Worm (Caenorhabditis elegans) whole organism, late embryonic: ENCODE measurements around the gene F28C6.10.

Experiments
- C08G9.2 ChIP-seq: sonication (generic microtip); optimal IDR thresholded peaks from 2 replicates; lab custom pipeline; 2016; ENCODE audit warnings: mild to moderate bottlenecking, missing genetic modification characterization, moderate library complexity, missing compliant biosample characterization
- C38D4.7 ChIP-seq: fragments of 200-800 bp; sonication (Bioruptor generic); optimal IDR thresholded peaks from 2 replicates; lab custom pipeline; 2018; ENCODE audit warnings: mild to moderate bottlenecking, missing genetic modification characterization, moderate library complexity, missing compliant biosample characterization
- K02D7.2 ChIP-seq: sonication (generic microtip); optimal IDR thresholded peaks from 2 replicates; lab custom pipeline; 2017; ENCODE audit warnings: mild to moderate bottlenecking, missing genetic modification characterization, missing compliant biosample characterization
- K09A11.1 ChIP-seq: sonication (generic microtip); optimal IDR thresholded peaks from 2 replicates; lab custom pipeline; 2017; ENCODE audit warnings: antibody characterized with exemption, mild to moderate bottlenecking, missing genetic modification characterization, missing compliant biosample characterization; ENCODE audit not compliant: insufficient read depth
- Y22D7AL.16 ChIP-seq: sonication (generic microtip); optimal IDR thresholded peaks from 2 replicates; lab custom pipeline; 2016; ENCODE audit warnings: missing genetic modification characterization, missing compliant biosample characterization
- ahr-1 ChIP-seq: sonication (generic microtip); optimal IDR thresholded peaks from 2 replicates; lab custom pipeline; 2016; ENCODE audit warnings: missing genetic modification characterization, missing compliant biosample characterization
- ceh-14 ChIP-seq: sonication (generic microtip); optimal IDR thresholded peaks from 2 replicates; lab custom pipeline; 2016; ENCODE audit warnings: missing genotype, missing genetic modification characterization, missing compliant biosample characterization
- ceh-2 ChIP-seq: sonication (generic microtip); optimal IDR thresholded peaks from 2 replicates; lab custom pipeline; 2016; ENCODE audit warnings: missing genotype, missing genetic modification characterization, missing compliant biosample characterization
- ceh-30 ChIP-seq: fragments of 150-350 bp; optimal IDR thresholded peaks from 2 replicates; lab custom pipeline; 2014; ENCODE audit warnings: missing biosample characterization, missing genetic modification characterization
- ceh-31 ChIP-seq: sonication (generic microtip); optimal IDR thresholded peaks from 2 replicates; lab custom pipeline; 2016; ENCODE audit warnings: missing genetic modification characterization, missing compliant biosample characterization
- ceh-34 ChIP-seq: sonication (generic microtip); optimal IDR thresholded peaks from 2 replicates; lab custom pipeline; 2016; ENCODE audit warnings: mild to moderate bottlenecking, missing genetic modification characterization, missing compliant biosample characterization
- ceh-45 ChIP-seq: fragments of 200-800 bp; sonication (Bioruptor generic); IDR thresholded peaks from 2 replicates; pipeline ENCODE4 v1.3.6; 2022; ENCODE audit warnings: missing genetic modification reagents, missing genetic modification characterization, missing compliant biosample characterization
- ceh-48 ChIP-seq: sonication (generic microtip); optimal IDR thresholded peaks from 2 replicates; lab custom pipeline; 2016; ENCODE audit warnings: missing genetic modification characterization, inconsistent platforms, missing compliant biosample characterization
- che-1 ChIP-seq: sonication (generic microtip); optimal IDR thresholded peaks from 2 replicates; lab custom pipeline; 2016; ENCODE audit warnings: mild to moderate bottlenecking, missing genetic modification characterization, missing compliant biosample characterization
- dmd-4 ChIP-seq: sonication (generic microtip); optimal IDR thresholded peaks from 2 replicates; lab custom pipeline; 2016; ENCODE audit warnings: borderline replicate concordance, missing genetic modification characterization, missing compliant biosample characterization
- elt-2 ChIP-seq: sonication (generic microtip); optimal IDR thresholded peaks from 2 replicates; lab custom pipeline; 2016; ENCODE audit warnings: missing genetic modification reagents, missing genetic modification characterization, missing compliant biosample characterization
- ets-4 ChIP-seq: sonication (generic microtip); optimal IDR thresholded peaks from 2 replicates; lab custom pipeline; 2016; ENCODE audit warnings: missing genetic modification characterization, missing compliant biosample characterization
- eyg-1 ChIP-seq: sonication (generic microtip); optimal IDR thresholded peaks from 2 replicates; lab custom pipeline; 2016; ENCODE audit warnings: missing genotype, missing genetic modification characterization, missing compliant biosample characterization
- fkh-10 ChIP-seq: fragments of 150-350 bp; optimal IDR thresholded peaks from 2 replicates; lab custom pipeline; 2014; ENCODE audit warnings: missing biosample characterization, missing genetic modification reagents, missing genetic modification characterization
- fkh-6 ChIP-seq: sonication (generic microtip); optimal IDR thresholded peaks from 2 replicates; lab custom pipeline; 2016; ENCODE audit warnings: missing genetic modification characterization, missing compliant biosample characterization
- gmeb-2 ChIP-seq: sonication (generic microtip); optimal IDR thresholded peaks from 2 replicates; lab custom pipeline; 2016; ENCODE audit warnings: missing genetic modification characterization, inconsistent platforms, missing compliant biosample characterization
- hlh-6 ChIP-seq: sonication (generic microtip); optimal IDR thresholded peaks from 2 replicates; lab custom pipeline; 2016; ENCODE audit warnings: missing genotype, missing genetic modification characterization, missing compliant biosample characterization
- hlh-8 ChIP-seq: sonication (generic microtip); optimal IDR thresholded peaks from 2 replicates; lab custom pipeline; 2016; ENCODE audit warnings: missing genotype, missing genetic modification characterization, missing compliant biosample characterization
- lim-6 ChIP-seq: sonication (generic microtip); optimal IDR thresholded peaks from 2 replicates; lab custom pipeline; 2016; ENCODE audit warnings: missing genetic modification characterization, missing compliant biosample characterization
- nhr-11 ChIP-seq: fragments of 150-350 bp; optimal IDR thresholded peaks from 2 replicates; lab custom pipeline; 2014; ENCODE audit warnings: missing biosample characterization, missing genetic modification characterization
- npax-4 ChIP-seq: sonication (generic microtip); optimal IDR thresholded peaks from 2 replicates; lab custom pipeline; 2016; ENCODE audit warnings: missing genetic modification characterization, missing compliant biosample characterization
- odd-2 ChIP-seq: sonication (generic microtip); optimal IDR thresholded peaks from 2 replicates; lab custom pipeline; 2017; ENCODE audit warnings: antibody characterized with exemption, mild to moderate bottlenecking, missing genetic modification characterization, missing compliant biosample characterization
- pag-3 ChIP-seq: sonication (generic microtip); optimal IDR thresholded peaks from 2 replicates; lab custom pipeline; 2016; ENCODE audit warnings: missing compliant biosample characterization, missing genetic modification characterization, borderline replicate concordance
- pha-2 ChIP-seq: sonication (generic microtip); optimal IDR thresholded peaks from 2 replicates; lab custom pipeline; 2017; ENCODE audit warnings: mild to moderate bottlenecking, missing genetic modification characterization, missing compliant biosample characterization
- pha-4 ChIP-seq: fragments of 150-350 bp; optimal IDR thresholded peaks from 2 replicates; lab custom pipeline; 2018; ENCODE audit warnings: missing biosample characterization, missing genetic modification reagents, missing genetic modification characterization
- rnt-1 ChIP-seq: sonication (generic microtip); optimal IDR thresholded peaks from 2 replicates; lab custom pipeline; 2016; ENCODE audit warnings: missing genetic modification characterization, missing compliant biosample characterization
- sdc-2 ChIP-seq: sonication (generic microtip); optimal IDR thresholded peaks from 2 replicates; lab custom pipeline; 2016; ENCODE audit warnings: missing genotype, missing genetic modification characterization, missing compliant biosample characterization
- sox-2 ChIP-seq: fragments of 200-800 bp; sonication (Bioruptor generic); IDR thresholded peaks from 2 replicates; pipeline ENCODE4 v1.3.6; 2022; ENCODE audit warnings: missing genetic modification reagents, missing genetic modification characterization, missing compliant biosample characterization
- tbx-7 ChIP-seq: sonication (generic microtip); optimal IDR thresholded peaks from 2 replicates; lab custom pipeline; 2016; ENCODE audit warnings: missing genotype, missing genetic modification characterization, missing compliant biosample characterization
- unc-3 ChIP-seq, 2 experiments: fragments of 200-800 bp in 1 of 2; sonication (Bioruptor generic) in 1 of 2; sonication (generic microtip) in 1 of 2; conservative IDR thresholded peaks in 1 of 2; optimal IDR thresholded peaks in 1 of 2; 2 replicates each; pipeline versions ENCODE4 v1.3.6 to Lab custom; 2016 to 2022; ENCODE audit warnings: missing compliant biosample characterization in 2 of 2, missing genetic modification characterization in 2 of 2, missing genetic modification reagents in 1 of 2
- unc-55 ChIP-seq: sonication (generic microtip); optimal IDR thresholded peaks from 2 replicates; lab custom pipeline; 2017; ENCODE audit warnings: missing biosample characterization, missing genetic modification reagents, missing genetic modification characterization
- unc-86 ChIP-seq: sonication (generic microtip); optimal IDR thresholded peaks from 2 replicates; lab custom pipeline; 2016; ENCODE audit warnings: missing genetic modification characterization, missing compliant biosample characterization
- zip-5 ChIP-seq: sonication (generic microtip); optimal IDR thresholded peaks from 2 replicates; lab custom pipeline; 2016; ENCODE audit warnings: missing genetic modification characterization, missing compliant biosample characterization
- ztf-16 ChIP-seq: sonication (generic microtip); optimal IDR thresholded peaks from 2 replicates; lab custom pipeline; 2017; ENCODE audit warnings: missing genetic modification characterization, missing compliant biosample characterization

F28C6.10 gene

DNA sequence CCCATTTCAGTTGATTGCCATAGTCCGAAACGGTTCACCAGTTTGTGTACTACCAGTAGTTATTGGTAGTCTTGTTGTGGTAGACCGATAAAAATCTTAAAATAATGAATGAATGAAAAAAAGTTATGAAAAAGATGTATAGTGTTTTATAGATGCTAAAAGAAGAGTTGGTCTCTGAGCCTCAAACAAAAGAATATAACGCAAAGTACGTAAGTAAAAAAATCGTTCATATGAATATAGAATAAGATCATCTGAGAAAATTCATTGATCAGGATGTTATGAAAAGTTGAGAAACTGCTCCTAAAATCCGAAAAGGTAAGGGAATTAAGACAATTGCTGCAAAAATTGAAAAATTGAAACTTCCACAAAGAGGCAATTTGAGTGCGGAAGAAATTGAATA, 9.8 kb downstream of the F28C6.10 start, which contains the start of gene chhy-1:
Gene chhy-1, minus strand, starts transcription at position 101 of the 400 bp plus-strand sequence.
- TF ChIP-seq npax-4 (no peak), pha-4 (tag; lab: Kevin White, UChicago) (no peak), dmd-4 (tag; lab: Kevin White, UChicago) (no peak), ztf-16 (tag; lab: Kevin White, UChicago) (no peak), sdc-2 (tag; lab: Kevin White, UChicago) (no peak), C38D4.7 (no peak), zip-5 (no peak), Y22D7AL.16 (no peak), hlh-8 (no peak), C08G9.2 (tag; lab: Kevin White, UChicago) (no peak), unc-3 (GFP tag; conservative IDR thresholded peaks at IDR 0.05; lab: Robert Waterston, UW) (no peak), unc-3 (tag; optimal IDR thresholded peaks at IDR 0.05; lab: Kevin White, UChicago) (no peak)
- TF ChIP-seq, all 69 proteins: peak for 0

- TF ChIP-seq ceh-14 (tag; lab: Kevin White, UChicago) (no peak), ceh-45 (GFP tag; lab: Robert Waterston, UW) (no peak), ceh-31 (tag; lab: Kevin White, UChicago) (no peak), ahr-1 (tag; lab: Kevin White, UChicago) (no peak), dmd-4 (tag; lab: Kevin White, UChicago) (no peak), pha-2 (no peak), hlh-8 (no peak), ceh-34 (tag; lab: Kevin White, UChicago) (no peak), tbx-7 (tag; lab: Kevin White, UChicago) (no peak), eyg-1 (tag; lab: Kevin White, UChicago) (no peak), unc-86 (tag; lab: Kevin White, UChicago) (no peak), ceh-2 (tag; lab: Kevin White, UChicago) (no peak), K09A11.1 (tag; lab: Kevin White, UChicago) (no peak), sox-2 (no peak), ceh-30 (no peak), K02D7.2 (tag; lab: Kevin White, UChicago) (no peak)
These were observed 14.1 kb downstream of the F28C6.10 start, which contains the start of gene T22C8.3 for ce11 chrII:8621883-8622282. TSS of gene T22C8.3 (minus strand) at chrII:8621983.

DNA sequence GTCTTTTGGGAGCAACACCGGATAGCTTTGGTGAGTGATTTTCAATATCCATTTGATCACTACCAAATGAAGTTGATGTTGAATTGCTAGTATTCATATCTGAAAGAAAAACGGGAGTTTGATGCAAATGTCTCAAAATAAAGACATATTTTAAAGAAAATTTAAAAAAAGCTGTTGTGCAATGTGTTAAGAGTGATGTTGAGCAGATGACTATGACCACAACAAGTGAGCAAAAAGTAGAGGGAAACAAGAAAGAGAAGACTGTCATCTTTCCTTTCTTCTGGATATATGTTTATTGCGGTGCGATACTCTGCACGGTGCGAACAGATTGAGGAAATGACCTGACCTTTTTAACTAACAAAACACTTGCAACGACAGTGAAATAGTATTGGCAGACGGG, 15.6 kb downstream of the F28C6.10 start, which contains the start of gene T22C8.4:
Gene T22C8.4, minus strand, starts transcription at position 101 of the 400 bp plus-strand sequence.
- TF ChIP-seq rnt-1 (tag; lab: Kevin White, UChicago) = no peak
- no peak for TF ChIP-seq hlh-6 (tag; lab: Kevin White, UChicago)
- TF ChIP-seq fkh-6 (tag; lab: Kevin White, UChicago) = no peak
- TF ChIP-seq dmd-4 (tag; lab: Kevin White, UChicago) = no peak
- no peak for TF ChIP-seq pha-4 (tag; lab: Kevin White, UChicago)
- TF ChIP-seq ceh-45 (GFP tag; lab: Robert Waterston, UW) = no peak
- TF ChIP-seq che-1 (tag; lab: Kevin White, UChicago) = no peak
- no peak for TF ChIP-seq odd-2

DNA sequence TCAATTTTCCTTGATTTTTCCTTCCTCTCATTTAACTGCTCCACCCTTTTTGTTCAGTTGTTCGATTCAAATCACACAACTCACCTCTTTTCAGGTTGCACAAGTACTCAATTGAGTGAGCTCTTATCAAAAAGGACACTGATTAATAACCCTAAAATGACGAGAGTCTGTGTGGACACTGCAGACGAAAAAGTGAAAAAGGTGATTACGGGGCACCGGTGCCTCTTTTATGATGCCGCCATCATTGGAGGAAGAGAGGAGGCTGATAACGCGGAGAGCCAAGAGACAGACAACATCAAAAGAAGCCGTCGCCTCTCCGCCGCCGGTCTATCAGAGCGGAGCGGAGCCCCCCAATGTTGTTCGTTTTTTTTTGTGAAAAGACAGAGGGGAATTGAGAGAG, 17.4 kb downstream of the F28C6.10 start, which contains the start of gene sptf-2:
Gene sptf-2, plus strand, starts transcription at position 297 of the 400 bp plus-strand sequence.
- TF ChIP-seq npax-4 (no peak), elt-2 (tag; lab: Kevin White, UChicago) (peak; percentile 93), zip-5 (no peak), ceh-30 (no peak), fkh-10 (GFP tag; lab: Kevin White, UChicago) (no peak)

ce11 chrII:8626598-8626997, 18.8 kb downstream of the F28C6.10 start:
- TF ChIP-seq ceh-48 (tag; lab: Kevin White, UChicago) (no peak), nhr-11 (tag; lab: Kevin White, UChicago) (no peak), unc-55 (no peak), sdc-2 (tag; lab: Kevin White, UChicago) (no peak), ztf-16 (tag; lab: Kevin White, UChicago) (no peak), ets-4 (no peak), hlh-8 (no peak), gmeb-2 (no peak), pag-3 (no peak), K02D7.2 (tag; lab: Kevin White, UChicago) (no peak), fkh-6 (tag; lab: Kevin White, UChicago) (no peak), lim-6 (tag; lab: Kevin White, UChicago) (no peak)
